Fruit fly (Drosophila melanogaster): Measurements from ENCODE around the gene CG13933.
A peak's percentile ranks its signal among the peaks of the same experiment; 100 is the strongest.

Gene CG13933

DNA sequence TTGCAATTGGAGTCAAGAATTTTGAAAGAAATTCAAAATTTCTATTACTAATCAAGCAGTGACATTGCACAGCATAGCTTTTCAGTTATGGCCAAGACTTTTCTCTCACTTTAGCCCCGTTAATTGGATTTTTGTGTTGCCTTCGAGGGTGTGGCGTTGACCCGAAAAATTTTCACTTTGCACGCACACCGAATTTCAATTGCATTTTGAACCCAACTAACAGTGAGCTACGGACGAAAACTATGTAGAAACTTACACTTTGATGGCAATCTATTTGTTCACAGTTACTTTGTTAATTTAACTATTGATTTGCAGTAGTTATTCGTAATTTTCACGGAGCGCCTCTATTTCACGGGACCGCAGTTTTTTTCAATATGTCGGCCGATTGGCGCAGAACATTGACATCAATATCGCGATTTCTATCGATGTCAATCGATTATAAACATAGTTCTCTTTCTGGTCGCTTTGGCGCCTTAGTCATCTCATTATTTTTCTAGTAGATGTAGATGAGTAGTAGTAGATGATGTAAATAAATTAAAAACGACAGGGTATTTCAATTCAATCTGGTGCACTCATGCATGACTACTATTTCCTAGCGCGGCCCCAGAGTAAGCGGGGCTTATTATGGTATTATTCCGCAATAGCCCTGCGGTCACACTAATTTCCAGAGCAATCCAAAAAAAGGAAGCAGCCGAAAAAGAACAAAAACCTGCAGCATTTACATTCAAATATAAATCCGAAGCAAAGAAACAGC is 20.2 kb upstream of the CG13933 start, which contains the start of the genes alpha-Spec, dlt and Cdc37 (continued):
- peak; percentile 39 for TF ChIP-seq CG13775 (GFP tag; optimal IDR thresholded peaks at IDR 0.05)
- peak; percentile 47 for TF ChIP-seq CG1603 (tag; optimal IDR thresholded peaks at IDR 0.05)
- TF ChIP-seq ranshi (GFP tag; IDR thresholded peaks at IDR 0.05), result no peak
- peak; percentile 52 for TF ChIP-seq CG3995 (GFP tag; optimal IDR thresholded peaks at IDR 0.05)
- peak; percentile 2 for TF ChIP-seq CG8388 (GFP tag; optimal IDR thresholded peaks at IDR 0.05)
- peak in 1 of 3 experiments; percentile 21 for TF ChIP-seq Stat92E (GFP tag; optimal IDR thresholded peaks at IDR 0.05)
- no peak for TF ChIP-seq Ets65A (GFP tag)
- no peak; the same call in 2 of the 3 replicates for TF ChIP-seq CG34422 (GFP tag; IDR thresholded peaks at IDR 0.05)
- TF ChIP-seq CG10267 (tag; optimal IDR thresholded peaks at IDR 0.05), result peak; percentile 79
- TF ChIP-seq dpn (GFP tag; optimal IDR thresholded peaks at IDR 0.05), result peak in 1 of 2 experiments; percentile 21
- no peak for TF ChIP-seq zf30C (GFP tag; optimal IDR thresholded peaks at IDR 0.05)
- peak; percentile 35 for TF ChIP-seq Hsf (GFP tag; optimal IDR thresholded peaks at IDR 0.05)
- no peak for TF ChIP-seq Antp (GFP tag; optimal IDR thresholded peaks at IDR 0.05)
- no peak for TF ChIP-seq CG8290 (GFP tag; optimal IDR thresholded peaks at IDR 0.05)
- TF ChIP-seq CG8290 (tag; optimal IDR thresholded peaks at IDR 0.05), result no peak
- peak; percentile 15 for TF ChIP-seq lilli (GFP tag; optimal IDR thresholded peaks at IDR 0.05)
- TF ChIP-seq vfl (GFP tag; optimal IDR thresholded peaks at IDR 0.05), result no peak
- no peak for TF ChIP-seq ken (GFP tag; IDR thresholded peaks at IDR 0.05)
- TF ChIP-seq phol (tag; optimal IDR thresholded peaks at IDR 0.05), result peak; percentile 99
- TF ChIP-seq CG6765 (GFP tag; optimal IDR thresholded peaks at IDR 0.05), result no peak
- TF ChIP-seq chm (GFP tag; IDR thresholded peaks at IDR 0.05), result peak; percentile 57; the same call in 1 of the 2 replicates

DNA sequence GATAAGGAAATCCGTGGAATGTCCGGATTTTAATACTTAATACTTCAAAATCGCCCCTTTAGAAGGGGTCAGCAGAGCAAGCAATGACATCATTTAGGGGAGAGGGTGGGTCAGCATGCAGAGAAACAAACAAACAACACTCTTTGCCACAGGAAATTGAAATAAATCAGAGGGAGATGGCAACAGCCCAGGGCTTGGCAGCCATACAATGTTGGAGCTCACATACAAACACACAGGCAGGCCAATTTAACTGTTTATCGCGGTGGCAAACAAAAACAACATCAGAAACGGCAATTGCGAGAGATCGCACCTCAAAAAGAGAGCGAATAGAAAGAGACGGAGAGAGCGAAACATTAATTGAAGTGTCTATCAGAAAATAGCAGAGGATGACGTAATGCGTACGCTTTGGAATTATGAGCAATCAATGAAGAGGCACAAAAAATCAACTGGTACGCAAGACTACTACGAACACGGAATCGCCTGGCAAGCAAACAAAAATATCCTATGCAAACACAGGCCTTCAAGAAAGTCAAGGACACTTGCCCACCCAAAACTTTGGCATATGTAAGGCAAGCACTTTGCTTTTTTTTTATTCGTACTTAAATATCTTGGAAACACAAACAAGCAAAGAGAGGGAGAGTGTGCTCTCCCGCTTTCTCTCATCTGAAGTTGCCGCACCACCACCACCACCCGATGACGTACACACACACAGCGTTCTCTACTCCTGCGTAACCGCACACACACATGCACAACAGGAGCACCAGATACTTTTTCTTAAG is 19.4 kb upstream of the CG13933 start:
- TF ChIP-seq fd3F (GFP tag; optimal IDR thresholded peaks at IDR 0.05), result no peak
- peak; percentile 71 for TF ChIP-seq lov (optimal IDR thresholded peaks at IDR 0.05)
- peak; percentile 54; the same call in 1 of the 3 replicates for TF ChIP-seq lov (GFP tag; IDR thresholded peaks at IDR 0.05)
- TF ChIP-seq ind (GFP tag; optimal IDR thresholded peaks at IDR 0.05), result no peak
- no peak for TF ChIP-seq fd96Cb (tag; optimal IDR thresholded peaks at IDR 0.05)
- peak; percentile 96 for TF ChIP-seq CG34376 (GFP tag; optimal IDR thresholded peaks at IDR 0.05)
- TF ChIP-seq CG3995 (GFP tag; optimal IDR thresholded peaks at IDR 0.05), result no peak
- no peak for TF ChIP-seq CG11093 (GFP tag; IDR thresholded peaks at IDR 0.05)
- peak in 1 of 2 experiments; percentile 23 for TF ChIP-seq insv (GFP tag; optimal IDR thresholded peaks at IDR 0.05)
- peak; percentile 60; the same call in 1 of the 2 replicates for TF ChIP-seq aop (GFP tag; IDR thresholded peaks at IDR 0.05)
- TF ChIP-seq grau (tag; optimal IDR thresholded peaks at IDR 0.05), result peak; percentile 3
- no peak for TF ChIP-seq HLH54F (GFP tag; optimal IDR thresholded peaks at IDR 0.05)
- no peak for TF ChIP-seq cas (GFP tag; IDR thresholded peaks at IDR 0.05)
- peak; percentile 73; the same call in 1 of the 2 replicates for TF ChIP-seq rib (GFP tag; IDR thresholded peaks at IDR 0.05)
- 0 out of 2 replicates have a peak, but pooled peaks have one; percentile 28 for TF ChIP-seq Scr (GFP tag; IDR thresholded peaks at IDR 0.05; ENCODE audit: partially characterized antibody)
- TF ChIP-seq Nf-YA (GFP tag; IDR thresholded peaks at IDR 0.05), result no peak
- no peak for TF ChIP-seq CG17328 (GFP tag; IDR thresholded peaks at IDR 0.05)
- peak; percentile 10 for TF ChIP-seq cwo (GFP tag; optimal IDR thresholded peaks at IDR 0.05)
- TF ChIP-seq Jarid2 (GFP tag; optimal IDR thresholded peaks at IDR 0.05), result no peak
- TF ChIP-seq CG17359 (tag; optimal IDR thresholded peaks at IDR 0.05), result peak; percentile 37
- peak; percentile 85 for TF ChIP-seq CG4360 (GFP tag; IDR thresholded peaks at IDR 0.05)
- no peak for TF ChIP-seq Max (GFP tag; optimal IDR thresholded peaks at IDR 0.05)
- TF ChIP-seq lbe (GFP tag; optimal IDR thresholded peaks at IDR 0.05), result no peak
- TF ChIP-seq Dll (GFP tag; IDR thresholded peaks at IDR 0.05; ENCODE audit: partially characterized antibody), result 0 out of 4 replicates have a peak, but pooled peaks have one; percentile 23
- TF ChIP-seq CG1832 (GFP tag; optimal IDR thresholded peaks at IDR 0.05), result peak; percentile 63
- TF ChIP-seq NfI (GFP tag; optimal IDR thresholded peaks at IDR 0.05), result peak; percentile 45
- TF ChIP-seq Eip74EF (GFP tag; optimal IDR thresholded peaks at IDR 0.05), result peak in 1 of 2 experiments; percentile 63
